Worm (Caenorhabditis elegans): ENCODE data around the gene F45E4.6.

ce11 chrIV:7653198-7653597, 20.9 kb upstream of the F45E4.6 start:
- TF ChIP-seq unc-62 (GFP tag; optimal IDR thresholded peaks at IDR 0.05) (no peak), lin-35 (GFP tag; optimal IDR thresholded peaks at IDR 0.05) (no peak), nhr-77 (tag; optimal IDR thresholded peaks at IDR 0.05) (no peak), F16B12.6 (tag; optimal IDR thresholded peaks at IDR 0.05) (no peak), nhr-47 (tag; optimal IDR thresholded peaks at IDR 0.05) (no peak)
